Worm (Caenorhabditis elegans): ENCODE data around the gene tag-234.

- TF ChIP-seq lin-13 (GFP tag; optimal IDR thresholded peaks at IDR 0.05): no peak
- TF ChIP-seq zag-1 (tag; optimal IDR thresholded peaks at IDR 0.05): no peak
- TF ChIP-seq sma-9 (GFP tag; optimal IDR thresholded peaks at IDR 0.05): no peak
- TF ChIP-seq sma-9 (tag; optimal IDR thresholded peaks at IDR 0.05): no peak
- TF ChIP-seq alr-1 (tag; optimal IDR thresholded peaks at IDR 0.05): no peak
- TF ChIP-seq dmd-4 (tag; optimal IDR thresholded peaks at IDR 0.05): no peak
- no peak for TF ChIP-seq R02D3.7 (tag; optimal IDR thresholded peaks at IDR 0.05)
- no peak for TF ChIP-seq nhr-25 (tag; optimal IDR thresholded peaks at IDR 0.05)
- no peak for TF ChIP-seq unc-62 (GFP tag; optimal IDR thresholded peaks at IDR 0.05)
- TF ChIP-seq F13H6.1 (tag; optimal IDR thresholded peaks at IDR 0.05): no peak
- TF ChIP-seq snpc-4 (tag; optimal IDR thresholded peaks at IDR 0.05): no peak
Observed at ce11 chrII:5906274-5906673, 42.3 kb downstream of the tag-234 start, which contains the start of gene F59G1.8.

Measured in whole organism, L2 larva.